Worm (Caenorhabditis elegans): ENCODE measurements around the gene soc-1.
A peak's percentile ranks its signal among the peaks of the same experiment; 100 is the strongest.

soc-1 gene

DNA sequence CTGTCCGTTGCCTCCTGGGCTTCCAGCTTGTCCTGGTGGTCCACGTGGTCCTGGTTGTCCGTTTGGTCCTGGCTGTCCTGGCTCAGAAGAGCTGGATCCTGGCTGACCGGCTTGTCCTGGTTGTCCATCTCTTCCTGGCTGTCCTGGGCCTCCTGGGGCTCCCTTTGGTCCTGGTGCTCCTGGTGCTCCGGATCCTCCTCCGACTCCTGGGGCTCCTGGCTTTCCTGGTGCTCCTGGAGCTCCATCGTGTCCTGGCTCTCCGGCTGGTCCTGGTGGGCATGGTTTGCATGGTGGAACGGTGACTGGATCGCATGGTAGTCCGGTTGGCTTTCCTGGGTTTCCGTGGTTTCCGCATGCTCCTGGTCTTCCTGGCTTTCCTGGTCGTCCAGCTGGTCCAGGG lies 10.3 kb downstream of the soc-1 start:
- no peak for TF ChIP-seq snpc-4 (tag; optimal IDR thresholded peaks at IDR 0.05)
- no peak for TF ChIP-seq peb-1 (tag; optimal IDR thresholded peaks at IDR 0.05)
- peak; percentile 50 for TF ChIP-seq Y55F3AM.14 (GFP tag; optimal IDR thresholded peaks at IDR 0.05)

DNA sequence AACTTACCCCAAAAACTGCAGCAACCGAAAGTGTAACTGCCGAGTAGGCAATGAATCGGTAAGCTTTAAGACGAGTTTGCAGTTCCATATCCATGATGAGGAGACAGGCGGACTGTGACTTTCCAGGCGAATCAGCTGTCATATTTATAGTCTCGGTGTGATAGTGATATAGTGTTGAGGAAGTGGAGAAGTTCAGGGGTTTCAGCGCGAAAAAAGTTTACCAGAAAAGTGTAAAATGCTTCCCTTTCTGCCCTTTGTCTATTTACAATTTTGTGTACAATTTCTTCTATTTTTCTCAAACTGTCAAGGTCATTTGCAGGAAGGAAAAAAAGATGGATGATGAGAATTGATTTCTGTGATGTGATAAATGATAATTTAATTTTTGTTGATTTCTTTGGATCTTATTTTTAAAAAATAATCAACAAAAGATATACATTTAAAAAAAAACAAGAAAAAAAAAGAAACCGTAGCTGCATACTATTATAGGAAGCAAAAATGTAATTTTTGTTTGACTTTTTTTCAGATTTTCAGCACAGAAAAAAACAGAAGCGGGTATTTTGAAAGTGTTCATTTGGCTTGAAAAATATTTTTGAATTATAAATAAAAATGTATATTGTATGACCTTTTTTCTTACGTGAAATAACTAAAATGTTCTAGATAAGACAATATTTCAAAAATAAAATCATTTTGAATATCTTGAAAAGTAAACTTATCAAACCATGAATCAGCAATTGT lies 11.3 kb downstream of the soc-1 start, which contains the start of the genes col-139 and F41F3.1:
Gene col-139 (minus strand): TSS at position 101 of the 735 bp plus-strand sequence.
Gene F41F3.1 (plus strand): TSS at position 685 of the 735 bp plus-strand sequence.
- TF ChIP-seq zag-1 (tag; optimal IDR thresholded peaks at IDR 0.05): no peak
- no peak for TF ChIP-seq elt-1 (tag; optimal IDR thresholded peaks at IDR 0.05)
- TF ChIP-seq ztf-4 (tag; optimal IDR thresholded peaks at IDR 0.05): no peak
- no peak for TF ChIP-seq elt-3 (tag; optimal IDR thresholded peaks at IDR 0.05)
- TF ChIP-seq nhr-6 (tag; optimal IDR thresholded peaks at IDR 0.05): no peak
- TF ChIP-seq nhr-10 (tag; optimal IDR thresholded peaks at IDR 0.05): no peak
- TF ChIP-seq crh-2 (tag; optimal IDR thresholded peaks at IDR 0.05): no peak
- TF ChIP-seq nhr-129 (tag; optimal IDR thresholded peaks at IDR 0.05): no peak
- no peak for TF ChIP-seq nhr-25 (tag; optimal IDR thresholded peaks at IDR 0.05)
- TF ChIP-seq fos-1 (tag; optimal IDR thresholded peaks at IDR 0.05): no peak
- no peak for TF ChIP-seq lin-39 (tag; optimal IDR thresholded peaks at IDR 0.05)
- no peak for TF ChIP-seq sma-9 (GFP tag; optimal IDR thresholded peaks at IDR 0.05)
- no peak for TF ChIP-seq sma-9 (tag; optimal IDR thresholded peaks at IDR 0.05)
- no peak for TF ChIP-seq ztf-11 (tag; optimal IDR thresholded peaks at IDR 0.05)
- TF ChIP-seq snpc-4 (tag; optimal IDR thresholded peaks at IDR 0.05): no peak
- no peak for TF ChIP-seq dmd-4 (tag; optimal IDR thresholded peaks at IDR 0.05)
- no peak for TF ChIP-seq ama-1 (optimal IDR thresholded peaks at IDR 0.05)
- no peak for TF ChIP-seq nhr-23 (tag; optimal IDR thresholded peaks at IDR 0.05)

DNA sequence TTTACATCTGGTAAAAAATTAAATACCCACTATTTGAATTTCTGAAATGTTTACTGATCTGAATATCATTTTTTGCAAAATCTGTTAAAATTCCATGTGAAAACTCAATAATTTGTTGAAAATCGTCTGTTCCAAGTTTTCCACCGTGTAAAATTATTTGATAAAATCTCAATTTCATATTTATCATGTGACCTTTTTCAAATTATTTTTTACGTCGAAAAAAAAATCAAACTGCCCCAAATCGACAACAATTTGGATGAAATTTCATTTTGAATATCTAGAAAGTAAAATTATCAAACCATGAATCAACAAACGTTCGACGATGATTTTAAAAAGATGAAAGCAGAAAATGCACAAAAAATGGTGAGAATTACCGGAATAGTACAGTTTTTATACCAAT lies 12.4 kb downstream of the soc-1 start, which contains the start of gene F41F3.9:
Gene F41F3.9 (plus strand): TSS at position 301 of the 400 bp plus-strand sequence.
- TF ChIP-seq skn-1 (tag; optimal IDR thresholded peaks at IDR 0.05) (no peak), C34F6.9 (tag; optimal IDR thresholded peaks at IDR 0.05) (no peak), ZK546.5 (tag; optimal IDR thresholded peaks at IDR 0.05) (no peak), crh-2 (tag; optimal IDR thresholded peaks at IDR 0.05) (no peak), aly-2 (tag; optimal IDR thresholded peaks at IDR 0.05) (no peak)

DNA sequence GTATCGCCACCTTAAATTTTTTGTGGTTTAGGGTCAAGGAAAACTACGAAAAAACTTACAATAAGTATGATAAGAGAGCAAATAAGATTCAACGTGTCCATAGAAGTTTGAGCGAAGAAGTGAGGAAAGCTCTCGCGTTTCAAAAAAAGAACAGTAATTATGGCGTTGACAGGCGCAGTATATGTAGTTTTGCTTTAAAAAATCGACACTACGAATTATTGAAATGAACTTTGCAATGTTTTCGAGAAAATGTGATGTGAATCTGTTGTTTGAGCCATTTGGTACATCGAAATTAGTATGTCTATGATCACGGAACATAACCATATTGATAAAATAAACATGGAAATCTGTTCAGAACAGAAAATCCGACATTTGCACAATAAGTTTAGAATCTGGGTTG lies 19.6 kb downstream of the soc-1 start, which contains the start of gene srx-74:
Gene srx-74 (minus strand): TSS at position 101 of the 400 bp plus-strand sequence.
- no peak for TF ChIP-seq elt-1 (tag; optimal IDR thresholded peaks at IDR 0.05)
- no peak for TF ChIP-seq sem-4 (tag; optimal IDR thresholded peaks at IDR 0.05)
- no peak for TF ChIP-seq nhr-237 (tag; optimal IDR thresholded peaks at IDR 0.05)
- TF ChIP-seq C34F6.9 (tag; optimal IDR thresholded peaks at IDR 0.05): no peak
- TF ChIP-seq skn-1 (tag; optimal IDR thresholded peaks at IDR 0.05): no peak
- TF ChIP-seq R02D3.7 (tag; optimal IDR thresholded peaks at IDR 0.05): no peak
- TF ChIP-seq zag-1 (tag; optimal IDR thresholded peaks at IDR 0.05): no peak
- no peak for TF ChIP-seq unc-62 (GFP tag; optimal IDR thresholded peaks at IDR 0.05)
- no peak for TF ChIP-seq ceh-82 (tag; optimal IDR thresholded peaks at IDR 0.05)
- no peak for TF ChIP-seq lin-39 (tag; optimal IDR thresholded peaks at IDR 0.05)
- no peak for TF ChIP-seq F13H6.1 (tag; optimal IDR thresholded peaks at IDR 0.05)
- no peak for TF ChIP-seq unc-55 (GFP tag; optimal IDR thresholded peaks at IDR 0.05)
- no peak for TF ChIP-seq nhr-12 (tag; optimal IDR thresholded peaks at IDR 0.05)
- TF ChIP-seq ztf-11 (tag; optimal IDR thresholded peaks at IDR 0.05): no peak
- TF ChIP-seq nhr-11 (tag; optimal IDR thresholded peaks at IDR 0.05): no peak
- TF ChIP-seq gmeb-1 (tag; optimal IDR thresholded peaks at IDR 0.05): no peak

DNA sequence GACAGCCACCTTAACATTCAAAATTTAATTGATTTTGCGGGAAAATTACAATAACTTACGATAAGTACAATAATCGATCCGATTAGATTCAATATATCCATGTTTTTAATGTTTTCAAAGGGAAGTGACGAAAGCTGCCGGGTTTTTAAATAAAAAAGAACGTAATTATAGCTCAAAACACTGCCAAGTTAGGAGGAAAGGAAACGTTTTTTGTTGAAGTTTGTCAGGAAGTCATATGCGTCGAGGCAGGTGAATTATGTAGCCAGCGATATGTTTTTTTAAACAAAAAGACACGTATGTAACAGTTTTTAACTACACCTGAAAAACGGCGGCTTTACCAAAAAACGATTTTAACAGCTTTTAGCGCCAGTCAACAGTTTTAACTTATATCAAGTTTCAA lies 22.9 kb downstream of the soc-1 start, which contains the start of gene srx-73:
Gene srx-73 (minus strand): TSS at position 101 of the 400 bp plus-strand sequence.
- no peak for TF ChIP-seq sma-9 (GFP tag; optimal IDR thresholded peaks at IDR 0.05)
- no peak for TF ChIP-seq sma-9 (tag; optimal IDR thresholded peaks at IDR 0.05)
- TF ChIP-seq ceh-16 (tag; optimal IDR thresholded peaks at IDR 0.05): no peak
- no peak for TF ChIP-seq gmeb-1 (tag; optimal IDR thresholded peaks at IDR 0.05)
- no peak for TF ChIP-seq alr-1 (tag; optimal IDR thresholded peaks at IDR 0.05)
- TF ChIP-seq Y55F3AM.14 (GFP tag; optimal IDR thresholded peaks at IDR 0.05): no peak
- TF ChIP-seq dmd-4 (tag; optimal IDR thresholded peaks at IDR 0.05): no peak
- TF ChIP-seq unc-39 (tag; optimal IDR thresholded peaks at IDR 0.05): no peak
- TF ChIP-seq nhr-6 (tag; optimal IDR thresholded peaks at IDR 0.05): no peak
- TF ChIP-seq peb-1 (tag; optimal IDR thresholded peaks at IDR 0.05): no peak
